Worm (Caenorhabditis elegans): ENCODE results near the gene K06B9.6.

The K06B9.6 gene

ce11 chrIV:4219983-4220382 lies 23.4 kb upstream of the K06B9.6 start, which contains the start of gene F30B5.11:
F30B5.11 (minus strand) TSS chrIV:4220083.
- TF ChIP-seq ceh-13 (GFP tag; optimal IDR thresholded peaks at IDR 0.05), result no peak
- no peak for TF ChIP-seq B0310.2 (tag; optimal IDR thresholded peaks at IDR 0.05)
- TF ChIP-seq F13C5.2 (tag; optimal IDR thresholded peaks at IDR 0.05), result no peak
- TF ChIP-seq sea-1 (GFP tag; conservative IDR thresholded peaks at IDR 0.05), result no peak
- TF ChIP-seq scrt-1 (GFP tag; IDR thresholded peaks at IDR 0.05), result no peak
- TF ChIP-seq tbx-11 (GFP tag; IDR thresholded peaks at IDR 0.05), result no peak
- TF ChIP-seq tra-4 (tag; optimal IDR thresholded peaks at IDR 0.05), result no peak
- no peak for TF ChIP-seq hnd-1 (tag; optimal IDR thresholded peaks at IDR 0.05)
- no peak for TF ChIP-seq hmbx-1 (tag; optimal IDR thresholded peaks at IDR 0.05)
- no peak for TF ChIP-seq pes-1 (GFP tag; IDR thresholded peaks at IDR 0.05)
- no peak for TF ChIP-seq aly-1 (tag; optimal IDR thresholded peaks at IDR 0.05)
- TF ChIP-seq ets-7 (tag; optimal IDR thresholded peaks at IDR 0.05), result no peak
- no peak for TF ChIP-seq hmg-4 (GFP tag; optimal IDR thresholded peaks at IDR 0.05)
- no peak for TF ChIP-seq tbx-37 (GFP tag; conservative IDR thresholded peaks at IDR 0.05)
- TF ChIP-seq ama-1 (optimal IDR thresholded peaks at IDR 0.05), result no peak
- no peak for TF ChIP-seq ceh-36 (tag; optimal IDR thresholded peaks at IDR 0.05)
- TF ChIP-seq flt-1 (GFP tag; IDR thresholded peaks at IDR 0.05), result no peak

- TF ChIP-seq hnd-1 (tag; optimal IDR thresholded peaks at IDR 0.05), result no peak
- no peak for TF ChIP-seq tra-4 (tag; optimal IDR thresholded peaks at IDR 0.05)
- no peak for TF ChIP-seq F13C5.2 (tag; optimal IDR thresholded peaks at IDR 0.05)
- TF ChIP-seq ets-7 (tag; optimal IDR thresholded peaks at IDR 0.05), result no peak
- TF ChIP-seq flt-1 (GFP tag; IDR thresholded peaks at IDR 0.05), result no peak
- TF ChIP-seq ceh-13 (GFP tag; optimal IDR thresholded peaks at IDR 0.05), result no peak
- TF ChIP-seq B0310.2 (tag; optimal IDR thresholded peaks at IDR 0.05), result no peak
- no peak for TF ChIP-seq sea-1 (GFP tag; conservative IDR thresholded peaks at IDR 0.05)
- TF ChIP-seq tbx-37 (GFP tag; conservative IDR thresholded peaks at IDR 0.05), result no peak
- no peak for TF ChIP-seq tbx-11 (GFP tag; IDR thresholded peaks at IDR 0.05)
- TF ChIP-seq ama-1 (optimal IDR thresholded peaks at IDR 0.05), result no peak
- TF ChIP-seq scrt-1 (GFP tag; IDR thresholded peaks at IDR 0.05), result no peak
- no peak for TF ChIP-seq pes-1 (GFP tag; IDR thresholded peaks at IDR 0.05)
- TF ChIP-seq hmg-4 (GFP tag; optimal IDR thresholded peaks at IDR 0.05), result no peak
- no peak for TF ChIP-seq ceh-36 (tag; optimal IDR thresholded peaks at IDR 0.05)
These were observed 21.6 kb upstream of the K06B9.6 start for ce11 chrIV:4218276-4218675.

ce11 chrIV:4216099-4216894 lies 19.7 kb upstream of the K06B9.6 start:
- TF ChIP-seq hmg-4 (GFP tag; optimal IDR thresholded peaks at IDR 0.05) (no peak), sea-1 (GFP tag; conservative IDR thresholded peaks at IDR 0.05) (no peak), pes-1 (GFP tag; IDR thresholded peaks at IDR 0.05) (no peak)

ce11 chrIV:4215349-4215748 lies 18.7 kb upstream of the K06B9.6 start:
- no peak for TF ChIP-seq ceh-13 (GFP tag; optimal IDR thresholded peaks at IDR 0.05)
- no peak for TF ChIP-seq ama-1 (optimal IDR thresholded peaks at IDR 0.05)
- TF ChIP-seq B0310.2 (tag; optimal IDR thresholded peaks at IDR 0.05), result no peak
- no peak for TF ChIP-seq hmg-4 (GFP tag; optimal IDR thresholded peaks at IDR 0.05)
- TF ChIP-seq tra-4 (tag; optimal IDR thresholded peaks at IDR 0.05), result no peak
- TF ChIP-seq flt-1 (GFP tag; IDR thresholded peaks at IDR 0.05), result no peak
- TF ChIP-seq aly-1 (tag; optimal IDR thresholded peaks at IDR 0.05), result no peak
- no peak for TF ChIP-seq pes-1 (GFP tag; IDR thresholded peaks at IDR 0.05)
- TF ChIP-seq scrt-1 (GFP tag; IDR thresholded peaks at IDR 0.05), result no peak
- no peak for TF ChIP-seq tbx-11 (GFP tag; IDR thresholded peaks at IDR 0.05)
- no peak for TF ChIP-seq tbx-37 (GFP tag; conservative IDR thresholded peaks at IDR 0.05)
- TF ChIP-seq sea-1 (GFP tag; conservative IDR thresholded peaks at IDR 0.05), result no peak
- TF ChIP-seq hnd-1 (tag; optimal IDR thresholded peaks at IDR 0.05), result no peak
- TF ChIP-seq F13C5.2 (tag; optimal IDR thresholded peaks at IDR 0.05), result no peak
- no peak for TF ChIP-seq ets-7 (tag; optimal IDR thresholded peaks at IDR 0.05)
- no peak for TF ChIP-seq ceh-36 (tag; optimal IDR thresholded peaks at IDR 0.05)

- no peak for TF ChIP-seq sea-1 (GFP tag; conservative IDR thresholded peaks at IDR 0.05)
- TF ChIP-seq ets-7 (tag; optimal IDR thresholded peaks at IDR 0.05), result no peak
- TF ChIP-seq ceh-36 (tag; optimal IDR thresholded peaks at IDR 0.05), result no peak
- TF ChIP-seq hmg-4 (GFP tag; optimal IDR thresholded peaks at IDR 0.05), result no peak
- TF ChIP-seq B0310.2 (tag; optimal IDR thresholded peaks at IDR 0.05), result no peak
- TF ChIP-seq pes-1 (GFP tag; IDR thresholded peaks at IDR 0.05), result no peak
- TF ChIP-seq tra-4 (tag; optimal IDR thresholded peaks at IDR 0.05), result no peak
- TF ChIP-seq hnd-1 (tag; optimal IDR thresholded peaks at IDR 0.05), result no peak
- TF ChIP-seq tbx-11 (GFP tag; IDR thresholded peaks at IDR 0.05), result no peak
- no peak for TF ChIP-seq ama-1 (optimal IDR thresholded peaks at IDR 0.05)
These were observed 16.1 kb upstream of the K06B9.6 start for ce11 chrIV:4212733-4213132.

- TF ChIP-seq hnd-1 (tag; optimal IDR thresholded peaks at IDR 0.05), result no peak
- no peak for TF ChIP-seq F13C5.2 (tag; optimal IDR thresholded peaks at IDR 0.05)
- no peak for TF ChIP-seq tra-4 (tag; optimal IDR thresholded peaks at IDR 0.05)
- no peak for TF ChIP-seq B0310.2 (tag; optimal IDR thresholded peaks at IDR 0.05)
- no peak for TF ChIP-seq ama-1 (optimal IDR thresholded peaks at IDR 0.05)
- no peak for TF ChIP-seq ceh-13 (GFP tag; optimal IDR thresholded peaks at IDR 0.05)
- TF ChIP-seq flt-1 (GFP tag; IDR thresholded peaks at IDR 0.05), result no peak
- TF ChIP-seq aly-1 (tag; optimal IDR thresholded peaks at IDR 0.05), result no peak
- TF ChIP-seq sea-1 (GFP tag; conservative IDR thresholded peaks at IDR 0.05), result no peak
- TF ChIP-seq tbx-11 (GFP tag; IDR thresholded peaks at IDR 0.05), result no peak
- no peak for TF ChIP-seq tbx-37 (GFP tag; conservative IDR thresholded peaks at IDR 0.05)
- no peak for TF ChIP-seq hmg-4 (GFP tag; optimal IDR thresholded peaks at IDR 0.05)
- TF ChIP-seq ceh-36 (tag; optimal IDR thresholded peaks at IDR 0.05), result no peak
- TF ChIP-seq scrt-1 (GFP tag; IDR thresholded peaks at IDR 0.05), result no peak
- no peak for TF ChIP-seq ets-7 (tag; optimal IDR thresholded peaks at IDR 0.05)
- no peak for TF ChIP-seq hmbx-1 (tag; optimal IDR thresholded peaks at IDR 0.05)
- no peak for TF ChIP-seq pes-1 (GFP tag; IDR thresholded peaks at IDR 0.05)
These were observed 14.2 kb upstream of the K06B9.6 start for ce11 chrIV:4210868-4211267.

- no peak for TF ChIP-seq tbx-37 (GFP tag; conservative IDR thresholded peaks at IDR 0.05)
- no peak for TF ChIP-seq ama-1 (optimal IDR thresholded peaks at IDR 0.05)
- TF ChIP-seq ceh-36 (tag; optimal IDR thresholded peaks at IDR 0.05), result no peak
- TF ChIP-seq aly-1 (tag; optimal IDR thresholded peaks at IDR 0.05), result no peak
- TF ChIP-seq tra-4 (tag; optimal IDR thresholded peaks at IDR 0.05), result no peak
- no peak for TF ChIP-seq pes-1 (GFP tag; IDR thresholded peaks at IDR 0.05)
- no peak for TF ChIP-seq flt-1 (GFP tag; IDR thresholded peaks at IDR 0.05)
These were observed 12.5 kb upstream of the K06B9.6 start for ce11 chrIV:4209084-4209483.
